Worm (Caenorhabditis elegans) whole organism, L1 larva: ENCODE measurements around the gene F54F2.6.

Experiments used
- aly-2 ChIP-seq: fragments of 150-350 bp; optimal IDR thresholded peaks from 2 replicates; lab custom pipeline; 2014; ENCODE audit warnings: missing biosample characterization, missing genetic modification characterization
- nhr-84 ChIP-seq: sonication (generic microtip); optimal IDR thresholded peaks from 2 replicates; lab custom pipeline; 2017; ENCODE audit warnings: missing biosample characterization, missing genetic modification characterization
- zag-1 ChIP-seq: fragments of 150-350 bp; optimal IDR thresholded peaks from 2 replicates; lab custom pipeline; 2014; ENCODE audit warnings: missing biosample characterization, missing genetic modification characterization

DNA sequence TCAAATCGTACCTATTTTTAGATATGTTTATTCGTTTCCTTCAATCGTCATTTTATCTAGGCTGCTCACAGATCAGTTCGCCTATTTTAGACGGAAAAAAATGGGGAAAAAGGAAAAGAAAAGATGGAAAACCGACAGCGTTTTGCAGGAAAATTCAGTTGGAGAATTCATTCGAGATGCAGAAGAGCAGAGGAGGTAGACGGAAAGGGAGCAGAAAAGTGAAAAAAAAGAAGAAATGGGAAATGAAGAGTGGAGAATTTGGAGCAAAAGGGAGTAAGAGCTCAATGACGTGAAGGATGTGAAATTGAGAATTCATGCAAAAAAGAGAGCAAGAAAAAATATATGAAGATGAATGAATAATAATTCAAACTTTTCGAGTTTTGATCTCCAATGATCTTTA is 16.0 kb downstream of the F54F2.6 start:
- TF ChIP-seq aly-2 (tag; lab: Kevin White, UChicago) (no peak), nhr-84 (tag; lab: Kevin White, UChicago) (no peak), zag-1 (tag; lab: Kevin White, UChicago) (no peak)
